Worm (Caenorhabditis elegans) whole organism, late embryonic: ENCODE results near the gene K08F4.3.

Experiments
- C08G9.2 ChIP-seq: sonication (generic microtip); optimal IDR thresholded peaks from 2 replicates; lab custom pipeline; 2016; ENCODE audit warnings: mild to moderate bottlenecking, missing genetic modification characterization, moderate library complexity, missing compliant biosample characterization
- F13H6.1 ChIP-seq: sonication (generic microtip); optimal IDR thresholded peaks from 2 replicates; lab custom pipeline; 2016; ENCODE audit warnings: missing genetic modification characterization, missing compliant biosample characterization
- K02D7.2 ChIP-seq: sonication (generic microtip); optimal IDR thresholded peaks from 2 replicates; lab custom pipeline; 2017; ENCODE audit warnings: mild to moderate bottlenecking, missing genetic modification characterization, missing compliant biosample characterization
- T23F11.4 ChIP-seq: fragments of 200-800 bp; sonication (Bioruptor generic); optimal IDR thresholded peaks from 2 replicates; lab custom pipeline; 2018; ENCODE audit warnings: mild to moderate bottlenecking, missing genetic modification characterization, missing compliant biosample characterization
- Y22D7AL.16 ChIP-seq: sonication (generic microtip); optimal IDR thresholded peaks from 2 replicates; lab custom pipeline; 2016; ENCODE audit warnings: missing genetic modification characterization, missing compliant biosample characterization
- ama-1 ChIP-seq: fragments of 150-350 bp; optimal IDR thresholded peaks from 2 replicates; lab custom pipeline; 2014
- ceh-18 ChIP-seq: sonication (generic microtip); optimal IDR thresholded peaks from 2 replicates; lab custom pipeline; 2016; ENCODE audit warnings: missing genetic modification characterization, missing compliant biosample characterization
- ceh-19 ChIP-seq: fragments of 200-800 bp; sonication (Bioruptor generic); optimal IDR thresholded peaks from 2 replicates; lab custom pipeline; 2018; ENCODE audit warnings: mild to moderate bottlenecking, missing genetic modification characterization, missing compliant biosample characterization
- ceh-22 ChIP-seq: sonication (generic microtip); optimal IDR thresholded peaks from 2 replicates; lab custom pipeline; 2017; ENCODE audit warnings: missing biosample characterization, missing genetic modification characterization
- ceh-24 ChIP-seq: sonication (generic microtip); optimal IDR thresholded peaks from 2 replicates; lab custom pipeline; 2016; ENCODE audit warnings: mild to moderate bottlenecking, missing genetic modification characterization, missing compliant biosample characterization
- ceh-30 ChIP-seq: fragments of 150-350 bp; optimal IDR thresholded peaks from 2 replicates; lab custom pipeline; 2014; ENCODE audit warnings: missing biosample characterization, missing genetic modification characterization
- ceh-31 ChIP-seq: sonication (generic microtip); optimal IDR thresholded peaks from 2 replicates; lab custom pipeline; 2016; ENCODE audit warnings: missing genetic modification characterization, missing compliant biosample characterization
- ceh-48 ChIP-seq: sonication (generic microtip); optimal IDR thresholded peaks from 2 replicates; lab custom pipeline; 2016; ENCODE audit warnings: missing genetic modification characterization, inconsistent platforms, missing compliant biosample characterization
- ceh-6 ChIP-seq: fragments of 200-800 bp; sonication (Bioruptor generic); optimal IDR thresholded peaks from 2 replicates; lab custom pipeline; 2018; ENCODE audit warnings: mild to moderate bottlenecking, missing genetic modification characterization, missing compliant biosample characterization
- ceh-9 ChIP-seq: sonication (generic microtip); optimal IDR thresholded peaks from 2 replicates; lab custom pipeline; 2016; ENCODE audit warnings: mild to moderate bottlenecking, missing genetic modification characterization, inconsistent platforms, missing compliant biosample characterization
- che-1 ChIP-seq: sonication (generic microtip); optimal IDR thresholded peaks from 2 replicates; lab custom pipeline; 2016; ENCODE audit warnings: mild to moderate bottlenecking, missing genetic modification characterization, missing compliant biosample characterization
- dmd-4 ChIP-seq: sonication (generic microtip); optimal IDR thresholded peaks from 2 replicates; lab custom pipeline; 2016; ENCODE audit warnings: borderline replicate concordance, missing genetic modification characterization, missing compliant biosample characterization
- dve-1 ChIP-seq: sonication (generic microtip); optimal IDR thresholded peaks from 2 replicates; lab custom pipeline; 2017; ENCODE audit warnings: antibody characterized with exemption, mild to moderate bottlenecking, missing genetic modification characterization, missing compliant biosample characterization
- elt-2 ChIP-seq: sonication (generic microtip); optimal IDR thresholded peaks from 2 replicates; lab custom pipeline; 2016; ENCODE audit warnings: missing genetic modification reagents, missing genetic modification characterization, missing compliant biosample characterization
- elt-4 ChIP-seq: sonication (generic microtip); optimal IDR thresholded peaks from 2 replicates; lab custom pipeline; 2016; ENCODE audit warnings: missing genetic modification characterization, missing compliant biosample characterization
- ets-4 ChIP-seq: sonication (generic microtip); optimal IDR thresholded peaks from 2 replicates; lab custom pipeline; 2016; ENCODE audit warnings: missing genetic modification characterization, missing compliant biosample characterization
- eyg-1 ChIP-seq: sonication (generic microtip); optimal IDR thresholded peaks from 2 replicates; lab custom pipeline; 2016; ENCODE audit warnings: missing genotype, missing genetic modification characterization, missing compliant biosample characterization
- fax-1 ChIP-seq: sonication (generic microtip); optimal IDR thresholded peaks from 2 replicates; lab custom pipeline; 2016; ENCODE audit warnings: missing genotype, missing genetic modification characterization, missing compliant biosample characterization
- fkh-6 ChIP-seq: sonication (generic microtip); optimal IDR thresholded peaks from 2 replicates; lab custom pipeline; 2016; ENCODE audit warnings: missing genetic modification characterization, missing compliant biosample characterization
- hlh-13 ChIP-seq: fragments of 200-800 bp; sonication (Bioruptor generic); optimal IDR thresholded peaks from 2 replicates; lab custom pipeline; 2018; ENCODE audit warnings: mild to moderate bottlenecking, missing genetic modification characterization, missing compliant biosample characterization
- hlh-15 ChIP-seq: sonication (generic microtip); optimal IDR thresholded peaks from 2 replicates; lab custom pipeline; 2016; ENCODE audit warnings: missing genetic modification characterization, missing compliant biosample characterization
- hlh-30 ChIP-seq: sonication (generic microtip); optimal IDR thresholded peaks from 2 replicates; lab custom pipeline; 2017; ENCODE audit warnings: antibody characterized with exemption, missing genetic modification characterization, missing compliant biosample characterization; ENCODE audit not compliant: insufficient read depth
- lim-6 ChIP-seq: sonication (generic microtip); optimal IDR thresholded peaks from 2 replicates; lab custom pipeline; 2016; ENCODE audit warnings: missing genetic modification characterization, missing compliant biosample characterization
- madf-2 ChIP-seq: sonication (generic microtip); optimal IDR thresholded peaks from 2 replicates; lab custom pipeline; 2017; ENCODE audit warnings: missing genetic modification characterization, missing compliant biosample characterization
- mec-3 ChIP-seq: sonication (generic microtip); optimal IDR thresholded peaks from 2 replicates; lab custom pipeline; 2016; ENCODE audit warnings: borderline replicate concordance, missing genetic modification characterization, missing compliant biosample characterization
- nhr-11 ChIP-seq: fragments of 150-350 bp; optimal IDR thresholded peaks from 2 replicates; lab custom pipeline; 2014; ENCODE audit warnings: missing biosample characterization, missing genetic modification characterization
- odd-2 ChIP-seq: sonication (generic microtip); optimal IDR thresholded peaks from 2 replicates; lab custom pipeline; 2017; ENCODE audit warnings: antibody characterized with exemption, mild to moderate bottlenecking, missing genetic modification characterization, missing compliant biosample characterization
- pag-3 ChIP-seq: sonication (generic microtip); optimal IDR thresholded peaks from 2 replicates; lab custom pipeline; 2016; ENCODE audit warnings: missing compliant biosample characterization, missing genetic modification characterization, borderline replicate concordance
- pax-1 ChIP-seq: fragments of 150-350 bp; optimal IDR thresholded peaks from 2 replicates; lab custom pipeline; 2014; ENCODE audit warnings: missing biosample characterization, missing genetic modification characterization
- pha-2 ChIP-seq: sonication (generic microtip); optimal IDR thresholded peaks from 2 replicates; lab custom pipeline; 2017; ENCODE audit warnings: mild to moderate bottlenecking, missing genetic modification characterization, missing compliant biosample characterization
- pha-4 ChIP-seq: fragments of 150-350 bp; optimal IDR thresholded peaks from 2 replicates; lab custom pipeline; 2018; ENCODE audit warnings: missing biosample characterization, missing genetic modification reagents, missing genetic modification characterization
- pros-1 ChIP-seq: fragments of 150-350 bp; optimal IDR thresholded peaks from 2 replicates; lab custom pipeline; 2014; ENCODE audit warnings: missing biosample characterization, missing genetic modification reagents, missing genetic modification characterization
- ref-2 ChIP-seq: sonication (generic microtip); optimal IDR thresholded peaks from 2 replicates; lab custom pipeline; 2016; ENCODE audit warnings: missing genetic modification characterization, missing compliant biosample characterization
- rnt-1 ChIP-seq: sonication (generic microtip); optimal IDR thresholded peaks from 2 replicates; lab custom pipeline; 2016; ENCODE audit warnings: missing genetic modification characterization, missing compliant biosample characterization
- sdc-2 ChIP-seq: sonication (generic microtip); optimal IDR thresholded peaks from 2 replicates; lab custom pipeline; 2016; ENCODE audit warnings: missing genotype, missing genetic modification characterization, missing compliant biosample characterization
- sox-2 ChIP-seq: fragments of 200-800 bp; sonication (Bioruptor generic); IDR thresholded peaks from 2 replicates; pipeline ENCODE4 v1.3.6; 2022; ENCODE audit warnings: missing genetic modification reagents, missing genetic modification characterization, missing compliant biosample characterization
- sox-4 ChIP-seq: sonication (generic microtip); optimal IDR thresholded peaks from 2 replicates; lab custom pipeline; 2017; ENCODE audit warnings: mild to moderate bottlenecking, missing genetic modification characterization, inconsistent platforms, missing compliant biosample characterization
- syd-9 ChIP-seq: sonication (generic microtip); optimal IDR thresholded peaks from 2 replicates; lab custom pipeline; 2016; ENCODE audit warnings: mild to moderate bottlenecking, missing genetic modification characterization, moderate library complexity, missing compliant biosample characterization
- tbx-2 ChIP-seq: sonication (generic microtip); optimal IDR thresholded peaks from 2 replicates; lab custom pipeline; 2016; ENCODE audit warnings: missing genetic modification characterization, missing compliant biosample characterization
- tbx-7 ChIP-seq: sonication (generic microtip); optimal IDR thresholded peaks from 2 replicates; lab custom pipeline; 2016; ENCODE audit warnings: missing genotype, missing genetic modification characterization, missing compliant biosample characterization
- ttx-3 ChIP-seq: sonication (generic microtip); optimal IDR thresholded peaks from 2 replicates; lab custom pipeline; 2016; ENCODE audit warnings: missing genetic modification reagents, missing genetic modification characterization, missing compliant biosample characterization
- unc-86 ChIP-seq: sonication (generic microtip); optimal IDR thresholded peaks from 2 replicates; lab custom pipeline; 2016; ENCODE audit warnings: missing genetic modification characterization, missing compliant biosample characterization
- zip-5 ChIP-seq: sonication (generic microtip); optimal IDR thresholded peaks from 2 replicates; lab custom pipeline; 2016; ENCODE audit warnings: missing genetic modification characterization, missing compliant biosample characterization
- ztf-16 ChIP-seq: sonication (generic microtip); optimal IDR thresholded peaks from 2 replicates; lab custom pipeline; 2017; ENCODE audit warnings: missing genetic modification characterization, missing compliant biosample characterization

K08F4.3 gene

DNA sequence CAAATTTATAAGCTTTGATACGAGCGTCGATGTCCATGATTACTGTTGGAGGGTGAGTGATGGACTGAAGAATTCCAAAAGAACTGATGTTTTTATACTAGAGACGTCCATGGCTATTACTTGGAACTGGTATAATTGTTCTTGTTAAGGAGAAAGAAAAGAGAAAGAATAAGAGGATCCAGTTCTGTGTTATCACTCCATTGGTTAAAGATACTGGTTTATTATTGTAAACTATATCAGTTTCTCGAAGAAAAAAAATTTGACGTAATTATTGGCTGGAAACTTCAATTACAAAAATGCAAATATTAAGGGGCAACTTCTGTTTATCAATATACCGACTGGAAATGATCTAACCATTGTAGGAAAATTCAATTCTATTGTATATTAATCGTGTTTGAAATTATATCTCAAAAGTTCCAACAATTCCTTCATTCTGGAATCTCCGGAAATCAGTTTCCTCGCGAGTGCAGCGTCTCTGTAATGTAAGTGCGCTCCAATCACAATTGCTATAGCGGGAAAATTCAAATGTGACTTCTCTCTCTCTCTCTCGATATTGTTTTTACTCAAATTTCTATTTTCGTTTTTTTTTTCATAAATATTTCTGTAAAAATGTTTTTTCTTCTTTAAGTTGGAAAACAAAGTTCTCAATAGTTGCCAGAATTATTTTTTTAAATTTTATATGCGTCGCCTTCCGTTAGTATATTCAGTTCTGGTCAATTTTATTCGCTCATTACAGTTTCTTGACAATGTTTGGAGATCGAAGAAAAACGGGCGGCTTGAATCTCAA is 43.5 kb upstream of the K08F4.3 start, which contains the start of the genes col-2 and ndc-80 (continued):
- TF ChIP-seq ceh-24 (tag; lab: Kevin White, UChicago), result no peak
- TF ChIP-seq unc-86, result no peak
- TF ChIP-seq F13H6.1 (tag; lab: Kevin White, UChicago), result no peak
- TF ChIP-seq pag-3, result no peak
- peak; percentile 36 for TF ChIP-seq fkh-6
- no peak for TF ChIP-seq ztf-16 (tag; lab: Kevin White, UChicago)
- no peak for TF ChIP-seq ceh-48 (tag; lab: Kevin White, UChicago)
- no peak for TF ChIP-seq ceh-22 (tag; lab: Kevin White, UChicago)
- no peak for TF ChIP-seq hlh-15
- no peak for TF ChIP-seq K02D7.2
- TF ChIP-seq ceh-30 (tag; lab: Kevin White, UChicago), result no peak
- peak; percentile 48 for TF ChIP-seq ref-2 (tag; lab: Kevin White, UChicago)
- no peak for TF ChIP-seq ceh-18 (tag; lab: Kevin White, UChicago)
- peak; percentile 72 for TF ChIP-seq ets-4
- TF ChIP-seq ceh-9 (tag; lab: Kevin White, UChicago), result no peak
- TF ChIP-seq tbx-7 (tag; lab: Kevin White, UChicago), result peak; percentile 57
- no peak for TF ChIP-seq ceh-6 (GFP tag; lab: Kevin White, UChicago)
- TF ChIP-seq T23F11.4 (GFP tag; lab: Kevin White, UChicago), result no peak
- peak; percentile 25 for TF ChIP-seq rnt-1 (tag; lab: Kevin White, UChicago)
- TF ChIP-seq nhr-11 (tag; lab: Kevin White, UChicago), result no peak
- TF ChIP-seq ceh-31 (tag; lab: Kevin White, UChicago), result peak; percentile 90
- no peak for TF ChIP-seq elt-2 (tag; lab: Kevin White, UChicago)
- no peak for TF ChIP-seq syd-9 (tag; lab: Kevin White, UChicago)
- TF ChIP-seq mec-3 (tag; lab: Kevin White, UChicago), result no peak
- no peak for TF ChIP-seq sox-4 (tag; lab: Kevin White, UChicago)
- no peak for TF ChIP-seq ttx-3
- TF ChIP-seq lim-6, result peak; percentile 33
- peak; percentile 64 for TF ChIP-seq fax-1 (tag; lab: Kevin White, UChicago)
- TF ChIP-seq elt-4, result no peak
- TF ChIP-seq pha-4 (tag; lab: Kevin White, UChicago), result no peak
- TF ChIP-seq Y22D7AL.16 (tag; lab: Kevin White, UChicago), result no peak
- TF ChIP-seq ceh-19 (GFP tag; lab: Kevin White, UChicago), result no peak
- no peak for TF ChIP-seq hlh-30 (tag; lab: Kevin White, UChicago)
- TF ChIP-seq sdc-2 (tag; lab: Kevin White, UChicago), result no peak
- TF ChIP-seq sox-2 (GFP tag; lab: Robert Waterston, UW), result no peak
- TF ChIP-seq odd-2 (tag; lab: Kevin White, UChicago), result no peak
- no peak for TF ChIP-seq dmd-4 (tag; lab: Kevin White, UChicago)

DNA sequence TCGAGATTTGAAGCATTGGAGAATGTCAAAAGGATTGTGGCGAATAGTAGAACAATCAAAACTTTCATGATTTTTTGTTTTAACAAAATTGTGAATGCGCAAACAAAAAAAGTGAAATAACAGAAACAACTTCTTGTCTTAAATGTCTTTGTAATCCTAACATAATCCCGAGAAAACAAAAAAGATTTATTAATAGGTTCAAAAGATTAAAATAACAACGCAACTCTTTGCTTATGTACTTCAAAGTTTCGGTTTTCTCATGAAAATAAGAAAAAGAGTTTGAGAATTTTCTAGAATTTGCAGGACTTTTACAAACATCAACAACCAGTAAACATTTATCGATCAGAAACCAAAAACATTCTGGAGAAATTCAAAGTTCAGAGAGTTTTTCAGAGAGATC is 39.3 kb upstream of the K08F4.3 start, which contains the start of gene ttr-39:
Gene ttr-39 (minus strand): TSS at position 101 of the 400 bp plus-strand sequence.
- no peak for TF ChIP-seq syd-9 (tag; lab: Kevin White, UChicago)
- no peak for TF ChIP-seq pax-1 (tag; lab: Kevin White, UChicago)
- no peak for TF ChIP-seq hlh-15
- no peak for TF ChIP-seq ceh-9 (tag; lab: Kevin White, UChicago)
- no peak for TF ChIP-seq dve-1
- no peak for TF ChIP-seq eyg-1
- no peak for TF ChIP-seq ceh-24 (tag; lab: Kevin White, UChicago)
- no peak for TF ChIP-seq tbx-2 (tag; lab: Kevin White, UChicago)
- no peak for TF ChIP-seq C08G9.2
- TF ChIP-seq pros-1 (tag; lab: Kevin White, UChicago), result no peak
- no peak for TF ChIP-seq ama-1 (lab: Kevin White, UChicago)
- no peak for TF ChIP-seq hlh-13 (GFP tag; lab: Kevin White, UChicago)
- no peak for TF ChIP-seq ceh-22 (tag; lab: Kevin White, UChicago)
- TF ChIP-seq rnt-1 (tag; lab: Kevin White, UChicago), result no peak
- no peak for TF ChIP-seq zip-5 (tag; lab: Kevin White, UChicago)
- no peak for TF ChIP-seq pha-2 (tag; lab: Kevin White, UChicago)
- no peak for TF ChIP-seq madf-2 (tag; lab: Kevin White, UChicago)
- no peak for TF ChIP-seq hlh-30 (tag; lab: Kevin White, UChicago)
- TF ChIP-seq che-1 (tag; lab: Kevin White, UChicago), result no peak
- no peak for TF ChIP-seq fax-1 (tag; lab: Kevin White, UChicago)
